Fruit fly (Drosophila melanogaster) whole organism, embryonic: ENCODE measurements around the gene ND-23.

ENCODE experiments used
- Abd-B ChIP-seq: fragments of 200-800 bp; sonication (Bioruptor generic); optimal IDR thresholded peaks from 2 replicates; lab custom pipeline; 2018; ENCODE audit warnings: missing biosample characterization, mild to moderate bottlenecking, missing genetic modification characterization, moderate library complexity
- Atf3 ChIP-seq: fragments of 200-800 bp; sonication (Bioruptor generic); optimal IDR thresholded peaks from 3 replicates; lab custom pipeline; 2016; ENCODE audit warnings: missing biosample characterization, missing genetic modification characterization
- B-H2 ChIP-seq: fragments of 200-800 bp; sonication (Bioruptor generic); optimal IDR thresholded peaks from 2 replicates; lab custom pipeline; 2018; ENCODE audit warnings: missing biosample characterization, mild to moderate bottlenecking, missing genetic modification characterization
- CG11247 ChIP-seq: fragments of 200-800 bp; sonication (Bioruptor generic); IDR thresholded peaks from 2 replicates; pipeline ENCODE4 v1.3.6; 2022; ENCODE audit warnings: missing biosample characterization, missing genetic modification characterization
- CG12104 ChIP-seq: fragments of 200-800 bp; sonication (Bioruptor generic); optimal IDR thresholded peaks from 3 replicates; lab custom pipeline; 2016; ENCODE audit warnings: missing biosample characterization, missing genetic modification characterization
- CG1233 ChIP-seq: fragments of 200-800 bp; sonication (Bioruptor generic); optimal IDR thresholded peaks from 4 replicates; lab custom pipeline; 2018; ENCODE audit warnings: missing biosample characterization, mild to moderate bottlenecking, missing genetic modification characterization
- CG12942 ChIP-seq: fragments of 200-800 bp; sonication (Bioruptor generic); optimal IDR thresholded peaks from 3 replicates; lab custom pipeline; 2016; ENCODE audit warnings: missing biosample characterization, missing genetic modification characterization
- CG13287 ChIP-seq: fragments of 200-800 bp; sonication (Bioruptor generic); IDR thresholded peaks from 2 replicates; pipeline ENCODE4 v1.3.6; 2022; ENCODE audit warnings: missing biosample characterization, missing genetic modification characterization; ENCODE audit not compliant: partially characterized antibody
- CG13296 ChIP-seq: fragments of 200-800 bp; sonication (Bioruptor generic); optimal IDR thresholded peaks from 3 replicates; lab custom pipeline; 2018; ENCODE audit warnings: missing biosample characterization, mild to moderate bottlenecking, missing genetic modification characterization
- CG13894 ChIP-seq: fragments of 200-800 bp; sonication (Bioruptor generic); optimal IDR thresholded peaks from 3 replicates; lab custom pipeline; 2018; ENCODE audit warnings: missing biosample characterization, mild to moderate bottlenecking, missing genetic modification characterization, moderate library complexity
- CG14014 ChIP-seq: fragments of 200-800 bp; sonication (Bioruptor generic); IDR thresholded peaks from 2 replicates; pipeline ENCODE4 v1.3.6; 2022; ENCODE audit warnings: missing biosample characterization, missing genetic modification characterization
- CG15479 ChIP-seq: fragments of 200-800 bp; sonication (Bioruptor generic); optimal IDR thresholded peaks from 3 replicates; lab custom pipeline; 2019; ENCODE audit warnings: missing biosample characterization, mild to moderate bottlenecking, missing genetic modification characterization, moderate library complexity
- CG15514 ChIP-seq: fragments of 200-800 bp; sonication (Bioruptor generic); optimal IDR thresholded peaks from 3 replicates; lab custom pipeline; 2017; ENCODE audit warnings: missing biosample characterization, missing genetic modification characterization, mild to moderate bottlenecking, moderate library complexity, missing genetic modification reagents
- CG1602 ChIP-seq: fragments of 200-800 bp; sonication (Bioruptor generic); optimal IDR thresholded peaks from 3 replicates; lab custom pipeline; 2016; ENCODE audit warnings: missing biosample characterization, missing genetic modification characterization
- CG18764 ChIP-seq: fragments of 200-800 bp; sonication (Bioruptor generic); optimal IDR thresholded peaks from 3 replicates; lab custom pipeline; 2016; ENCODE audit warnings: missing biosample characterization, missing genetic modification characterization
- CG2120 ChIP-seq: fragments of 200-800 bp; sonication (Bioruptor generic); optimal IDR thresholded peaks from 3 replicates; lab custom pipeline; 2016; ENCODE audit warnings: missing biosample characterization, missing genetic modification characterization
- CG2875 ChIP-seq: fragments of 200-800 bp; sonication (Bioruptor generic); optimal IDR thresholded peaks from 2 replicates; lab custom pipeline; 2017; ENCODE audit warnings: missing biosample characterization, mild to moderate bottlenecking, missing genetic modification characterization, missing genetic modification reagents
- CG31441 ChIP-seq: fragments of 200-800 bp; sonication (Bioruptor generic); IDR thresholded peaks from 2 replicates; pipeline ENCODE4 v1.3.6; 2022; ENCODE audit warnings: missing biosample characterization, missing genetic modification characterization
- CG33557 ChIP-seq: fragments of 200-800 bp; sonication (Bioruptor generic); optimal IDR thresholded peaks from 2 replicates; lab custom pipeline; 2019; ENCODE audit warnings: missing biosample characterization, mild to moderate bottlenecking, missing genetic modification characterization, moderate library complexity
- CG4820 ChIP-seq: fragments of 200-800 bp; sonication (Bioruptor generic); optimal IDR thresholded peaks from 3 replicates; lab custom pipeline; 2016; ENCODE audit warnings: missing biosample characterization, missing genetic modification characterization
- CG6765 ChIP-seq: fragments of 200-800 bp; sonication (Bioruptor generic); optimal IDR thresholded peaks from 3 replicates; lab custom pipeline; 2017; ENCODE audit warnings: missing biosample characterization, mild to moderate bottlenecking, missing genetic modification characterization
- CG7928 ChIP-seq: fragments of 200-800 bp; sonication (Bioruptor generic); optimal IDR thresholded peaks from 2 replicates; lab custom pipeline; 2017; ENCODE audit warnings: missing biosample characterization, mild to moderate bottlenecking, missing genetic modification characterization
- CG8089 ChIP-seq: fragments of 200-800 bp; sonication (Bioruptor generic); optimal IDR thresholded peaks from 3 replicates; lab custom pipeline; 2016; ENCODE audit warnings: missing biosample characterization, missing genetic modification characterization
- CG9437 ChIP-seq: fragments of 200-800 bp; sonication (Bioruptor generic); optimal IDR thresholded peaks from 2 replicates; lab custom pipeline; 2018; ENCODE audit warnings: missing biosample characterization, mild to moderate bottlenecking, missing genetic modification characterization
- CG9932 ChIP-seq: fragments of 200-800 bp; sonication (Bioruptor generic); IDR thresholded peaks from 2 replicates; pipeline ENCODE4 v1.3.6; 2022; ENCODE audit warnings: missing biosample characterization, missing genetic modification characterization
- CTCF ChIP-seq: fragments of 200-800 bp; sonication (Bioruptor generic); optimal IDR thresholded peaks from 2 replicates; lab custom pipeline; 2017; ENCODE audit warnings: missing biosample characterization, mild to moderate bottlenecking, missing genetic modification characterization, moderate library complexity
- E2f1 ChIP-seq: fragments of 200-800 bp; sonication (Bioruptor generic); IDR thresholded peaks from 2 replicates; pipeline ENCODE4 v1.3.6; 2022; ENCODE audit warnings: missing biosample characterization, missing genetic modification characterization
- E2f2 ChIP-seq: fragments of 200-800 bp; sonication (Bioruptor generic); IDR thresholded peaks from 2 replicates; pipeline ENCODE4 v1.3.6; 2022; ENCODE audit warnings: missing biosample characterization, missing genetic modification characterization
- Eip74EF ChIP-seq, 2 experiments: fragments of 200-800 bp in 1 of 2; fragments of >200 bp in 1 of 2; sonication (Bioruptor generic) in 1 of 2; optimal IDR thresholded peaks; 2 replicates each; lab custom pipeline; 2017 to 2019; ENCODE audit warnings: missing biosample characterization in 2 of 2, missing genetic modification characterization in 2 of 2, mild to moderate bottlenecking in 1 of 2, moderate library complexity in 1 of 2
- Fer3 ChIP-seq: fragments of 200-800 bp; sonication (Bioruptor generic); optimal IDR thresholded peaks from 2 replicates; lab custom pipeline; 2018; ENCODE audit warnings: missing biosample characterization, mild to moderate bottlenecking, missing genetic modification characterization, moderate library complexity
- H2.0 ChIP-seq: fragments of 200-800 bp; sonication (Bioruptor generic); IDR thresholded peaks from 2 replicates; pipeline ENCODE4 v1.3.6; 2022; ENCODE audit warnings: missing biosample characterization, missing genetic modification characterization
- HLH54F ChIP-seq: fragments of 200-800 bp; sonication (Bioruptor generic); optimal IDR thresholded peaks from 3 replicates; lab custom pipeline; 2016; ENCODE audit warnings: missing biosample characterization, missing genetic modification characterization
- Hmr ChIP-seq: fragments of 200-800 bp; sonication (Bioruptor generic); optimal IDR thresholded peaks from 3 replicates; lab custom pipeline; 2017; ENCODE audit warnings: mild to moderate bottlenecking, missing biosample characterization, missing genetic modification reagents, missing genetic modification characterization
- Max ChIP-seq: fragments of 200-800 bp; sonication (Bioruptor generic); optimal IDR thresholded peaks from 2 replicates; lab custom pipeline; 2016; ENCODE audit warnings: missing biosample characterization, mild to moderate bottlenecking, missing genetic modification characterization
- Med ChIP-seq: fragments of 200-800 bp; sonication (Bioruptor generic); peaks from one replicate; lab custom pipeline; 2016; ENCODE audit warnings: missing biosample characterization, missing genetic modification characterization, mild to moderate bottlenecking, inconsistent platforms, moderate library complexity
- Nf-YC ChIP-seq: fragments of 200-800 bp; optimal IDR thresholded peaks from 3 replicates; lab custom pipeline; 2019; ENCODE audit warnings: missing biosample characterization, mild to moderate bottlenecking, missing genetic modification characterization, moderate library complexity
- Vsx1 ChIP-seq: fragments of 200-800 bp; sonication (Bioruptor generic); optimal IDR thresholded peaks from 2 replicates; lab custom pipeline; 2017; ENCODE audit warnings: missing biosample characterization, mild to moderate bottlenecking, missing genetic modification characterization, missing genetic modification reagents
- bab2 ChIP-seq: fragments of 200-800 bp; sonication (Bioruptor generic); optimal IDR thresholded peaks from 2 replicates; lab custom pipeline; 2016; ENCODE audit warnings: missing biosample characterization, missing genetic modification characterization
- chinmo ChIP-seq: fragments of 200-800 bp; sonication (Bioruptor generic); IDR thresholded peaks from 4 replicates; pipeline ENCODE4 v1.3.6; 2022; ENCODE audit warnings: missing biosample characterization, missing genetic modification characterization; ENCODE audit not compliant: partially characterized antibody
- fd3F ChIP-seq: fragments of 200-800 bp; sonication (Bioruptor generic); optimal IDR thresholded peaks from 2 replicates; lab custom pipeline; 2018; ENCODE audit warnings: missing biosample characterization, mild to moderate bottlenecking, missing genetic modification characterization, moderate library complexity
- ftz-f1 ChIP-seq: fragments of 200-800 bp; sonication (Bioruptor generic); optimal IDR thresholded peaks from 2 replicates; lab custom pipeline; 2016; ENCODE audit warnings: missing biosample characterization, missing genetic modification characterization
- gcm ChIP-seq: fragments of 200-800 bp; sonication (Bioruptor generic); optimal IDR thresholded peaks from 2 replicates; lab custom pipeline; 2019; ENCODE audit warnings: missing biosample characterization, mild to moderate bottlenecking, missing genetic modification characterization, moderate library complexity
- insv ChIP-seq, 2 experiments: fragments of 200-800 bp; sonication (Bioruptor generic); optimal IDR thresholded peaks; 3 replicates each; lab custom pipeline; 2016 to 2018; ENCODE audit warnings: missing biosample characterization in 2 of 2, missing genetic modification characterization in 2 of 2
- ranshi ChIP-seq: fragments of 200-800 bp; sonication (Bioruptor generic); IDR thresholded peaks from 2 replicates; pipeline ENCODE4 v1.3.6; 2022; ENCODE audit warnings: missing biosample characterization, missing genetic modification characterization
- schlank ChIP-seq: fragments of 200-800 bp; sonication (Bioruptor generic); optimal IDR thresholded peaks from 2 replicates; lab custom pipeline; 2018; ENCODE audit warnings: missing biosample characterization, mild to moderate bottlenecking, missing genetic modification characterization
- slbo ChIP-seq: fragments of 200-800 bp; sonication (Bioruptor generic); IDR thresholded peaks from 2 replicates; pipeline ENCODE4 v1.3.6; 2022; ENCODE audit warnings: missing biosample characterization, missing genetic modification characterization
- stwl ChIP-seq: fragments of 200-800 bp; sonication (Bioruptor generic); optimal IDR thresholded peaks from 3 replicates; lab custom pipeline; 2018; ENCODE audit warnings: missing biosample characterization, mild to moderate bottlenecking, missing genetic modification characterization, moderate library complexity
- tgo ChIP-seq: fragments of 200-800 bp; sonication (Bioruptor generic); IDR thresholded peaks from 3 replicates; pipeline ENCODE4 v1.3.6; 2022; ENCODE audit warnings: missing biosample characterization, missing genetic modification characterization
- vvl ChIP-seq: fragments of 200-800 bp; sonication (Bioruptor generic); IDR thresholded peaks from 2 replicates; pipeline ENCODE4 v1.3.6; 2022; ENCODE audit warnings: missing biosample characterization, missing genetic modification characterization
- zfh1 ChIP-seq: fragments of 200-800 bp; sonication (Bioruptor generic); IDR thresholded peaks from 3 replicates; pipeline ENCODE4 v1.3.6; 2022; ENCODE audit warnings: missing biosample characterization, missing genetic modification characterization

The ND-23 gene

dm6 chr3R:15794258-15794727, 42.6 kb downstream of the ND-23 start (continued):
- peak; percentile 39 for TF ChIP-seq Nf-YC (tag; lab: Kevin White, UChicago)
- peak; percentile 13 for TF ChIP-seq schlank (tag; lab: Kevin White, UChicago)
- TF ChIP-seq Max (GFP tag; lab: Kevin White, UChicago): peak; percentile 50
- peak in 1 of 2 experiments; percentile 92 for TF ChIP-seq Eip74EF (GFP tag; optimal IDR thresholded peaks at IDR 0.05; lab: Kevin White, UChicago)
- peak; percentile 87 for TF ChIP-seq CG15479
- peak; percentile 5 for TF ChIP-seq Abd-B (GFP tag; lab: Kevin White, UChicago)
- TF ChIP-seq ftz-f1: no peak
- no peak for TF ChIP-seq CG6765 (GFP tag; lab: Kevin White, UChicago)
- TF ChIP-seq CG15514 (GFP tag; lab: Kevin White, UChicago): peak; percentile 45
- 0 out of 2 replicates have a peak, but pooled peaks have one; percentile 15 for TF ChIP-seq H2.0 (GFP tag; lab: Robert Waterston, UW)
- TF ChIP-seq CG2875: no peak
- peak; percentile 13 for TF ChIP-seq fd3F (GFP tag; lab: Kevin White, UChicago)
- TF ChIP-seq CG12104 (GFP tag; lab: Kevin White, UChicago): peak; percentile 32
- TF ChIP-seq CG1602: peak; percentile 5
- TF ChIP-seq CG9932 (GFP tag; lab: Robert Waterston, UW): peak; percentile 34; the same call in 1 of the 2 replicates
- peak; percentile 29 for TF ChIP-seq CG13894 (tag; lab: Kevin White, UChicago)
- TF ChIP-seq CG2120 (GFP tag; lab: Kevin White, UChicago): peak; percentile 58
- TF ChIP-seq insv (GFP tag; optimal IDR thresholded peaks at IDR 0.05; lab: Kevin White, UChicago): peak in 1 of 2 experiments; percentile 10
- peak; percentile 42 for TF ChIP-seq Fer3 (tag; lab: Kevin White, UChicago)
- TF ChIP-seq CG9437: no peak
- TF ChIP-seq CG31441 (GFP tag; lab: Robert Waterston, UW): no peak
- TF ChIP-seq Vsx1 (GFP tag; lab: Kevin White, UChicago): peak; percentile 61
- peak; percentile 38 for TF ChIP-seq CG13296 (GFP tag; lab: Kevin White, UChicago)
- no peak for TF ChIP-seq CG13287 (GFP tag; lab: Robert Waterston, UW)
- no peak for TF ChIP-seq stwl (tag; lab: Kevin White, UChicago)
- TF ChIP-seq B-H2 (GFP tag; lab: Kevin White, UChicago): peak; percentile 37
- TF ChIP-seq CG18764: peak; percentile 30
- TF ChIP-seq Med (GFP tag; lab: Kevin White, UChicago): peak; percentile 86
- TF ChIP-seq CG4820 (GFP tag; lab: Kevin White, UChicago): peak; percentile 11
- TF ChIP-seq CG8089 (GFP tag; lab: Kevin White, UChicago): peak; percentile 30
- TF ChIP-seq HLH54F (GFP tag; lab: Kevin White, UChicago): peak; percentile 37
- 0 out of 2 replicates have a peak, but pooled peaks have one; percentile 28 for TF ChIP-seq E2f2
- TF ChIP-seq zfh1 (GFP tag; lab: Robert Waterston, UW): 0 out of 3 replicates have a peak, but pooled peaks have one; percentile 32
- peak; percentile 27; the same call in 1 of the 2 replicates for TF ChIP-seq slbo (GFP tag; lab: Robert Waterston, UW)
- peak; percentile 46 for TF ChIP-seq Hmr (GFP tag; lab: Kevin White, UChicago)
- peak; percentile 69; the same call in 1 of the 2 replicates for TF ChIP-seq CG14014 (GFP tag; lab: Robert Waterston, UW)
- TF ChIP-seq Atf3: no peak
- TF ChIP-seq CG1233 (GFP tag; lab: Kevin White, UChicago): peak; percentile 49
- TF ChIP-seq E2f1 (GFP tag; lab: Robert Waterston, UW): peak; percentile 63; the same call in 1 of the 2 replicates
- TF ChIP-seq bab2 (GFP tag; lab: Kevin White, UChicago): no peak
- TF ChIP-seq CG12942 (GFP tag; lab: Kevin White, UChicago): peak; percentile 47
- TF ChIP-seq vvl (GFP tag; lab: Robert Waterston, UW): peak; percentile 52
- TF ChIP-seq CG7928: peak; percentile 2
- TF ChIP-seq chinmo (GFP tag; lab: Robert Waterston, UW): peak; percentile 89; the same call in 3 of the 4 replicates
- TF ChIP-seq CG11247 (GFP tag; lab: Robert Waterston, UW): peak; percentile 60; the same call in 1 of the 2 replicates
- no peak for TF ChIP-seq gcm (GFP tag; lab: Kevin White, UChicago)
- no peak for TF ChIP-seq tgo
- TF ChIP-seq CG33557 (GFP tag; lab: Kevin White, UChicago): no peak
- no peak for TF ChIP-seq CTCF
- peak; percentile 35; the same call in 1 of the 2 replicates for TF ChIP-seq ranshi (GFP tag; lab: Robert Waterston, UW)
